Worm (Caenorhabditis elegans): ENCODE measurements around the gene eak-3.

eak-3 gene

DNA sequence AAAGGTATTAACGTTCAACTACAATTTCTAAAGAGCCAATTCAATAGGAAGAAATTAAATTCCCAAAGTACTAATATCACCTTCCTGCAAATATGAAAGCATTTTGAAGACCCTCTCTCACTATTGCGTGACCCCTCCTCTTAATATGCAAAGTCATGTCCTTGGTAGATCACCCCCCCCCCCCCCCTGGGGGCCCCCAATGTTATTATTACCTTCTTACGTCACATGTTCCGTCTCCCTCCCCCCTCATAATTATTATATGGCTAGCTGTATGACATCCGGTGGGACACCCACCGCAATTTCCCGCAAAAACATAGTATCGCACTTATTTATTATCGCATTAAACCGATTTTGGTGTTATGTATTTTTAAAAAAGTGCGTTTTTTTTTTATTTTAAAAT, 14.4 kb downstream of the eak-3 start:
- TF ChIP-seq efl-1 (GFP tag; optimal IDR thresholded peaks at IDR 0.05): no peak

DNA sequence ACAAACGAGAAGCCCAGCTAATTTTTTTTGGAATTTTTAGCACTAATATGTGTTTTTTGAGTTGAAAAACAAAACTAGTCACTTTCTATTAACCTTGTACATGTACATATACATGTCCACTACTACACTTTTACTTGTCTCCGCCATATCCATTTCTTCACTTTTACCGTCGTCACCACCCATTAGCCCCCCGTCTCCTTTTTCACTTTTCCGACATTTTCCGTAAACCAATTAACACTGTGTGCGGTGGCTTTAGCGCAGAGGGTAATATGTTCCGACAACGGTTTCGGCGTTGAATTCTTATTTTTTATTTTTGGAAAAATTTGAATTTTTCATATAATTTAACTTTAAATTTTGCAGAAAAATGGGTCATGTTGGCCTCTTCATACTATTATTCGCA, 24.7 kb downstream of the eak-3 start, which contains the start of gene cdh-12:
TSS of gene cdh-12 (plus strand) at position 365 of the 400 bp plus-strand sequence.
- TF ChIP-seq pha-4 (tag; optimal IDR thresholded peaks at IDR 0.05) (no peak), Y53G8AR.9 (GFP tag; conservative IDR thresholded peaks at IDR 0.05) (no peak), somi-1 (GFP tag; optimal IDR thresholded peaks at IDR 0.05) (no peak), F33H1.4 (GFP tag; IDR thresholded peaks at IDR 0.05) (no peak), Y53F4B.3 (GFP tag; IDR thresholded peaks at IDR 0.05) (no peak)

DNA sequence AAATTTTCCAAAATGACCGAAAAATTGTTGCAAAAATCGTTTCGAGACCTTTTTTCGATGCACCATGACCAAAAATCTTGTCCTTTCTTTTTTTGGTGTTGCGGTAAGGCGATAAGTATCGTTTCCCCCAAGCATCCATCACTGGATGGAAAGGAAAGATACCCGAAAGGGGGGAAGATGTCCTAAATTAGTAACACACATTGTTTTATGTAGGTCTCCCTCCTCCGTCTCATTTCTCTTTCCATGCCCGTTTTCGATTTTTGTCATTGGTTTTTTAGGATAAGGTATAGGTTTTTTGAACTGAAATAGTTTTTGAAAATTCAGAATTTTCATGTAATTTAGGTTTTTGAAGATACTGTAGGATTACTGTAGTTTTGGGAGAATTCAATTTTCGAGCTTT, 26.9 kb downstream of the eak-3 start:
- TF ChIP-seq ceh-27 (GFP tag; optimal IDR thresholded peaks at IDR 0.05): no peak
- TF ChIP-seq F57A8.1 (GFP tag; optimal IDR thresholded peaks at IDR 0.05): no peak
- TF ChIP-seq ZK185.1 (tag; optimal IDR thresholded peaks at IDR 0.05; ENCODE audit: poor library complexity, severe bottlenecking): no peak
- TF ChIP-seq B0019.2 (GFP tag; conservative IDR thresholded peaks at IDR 0.05): no peak
- no peak for TF ChIP-seq sptf-2 (GFP tag; optimal IDR thresholded peaks at IDR 0.05)
- no peak for TF ChIP-seq snpc-1.1 (tag; optimal IDR thresholded peaks at IDR 0.05; ENCODE audit: insufficient read depth)
- no peak for TF ChIP-seq egl-44 (GFP tag; IDR thresholded peaks at IDR 0.05)
- TF ChIP-seq mes-4 (tag; optimal IDR thresholded peaks at IDR 0.05): no peak

DNA sequence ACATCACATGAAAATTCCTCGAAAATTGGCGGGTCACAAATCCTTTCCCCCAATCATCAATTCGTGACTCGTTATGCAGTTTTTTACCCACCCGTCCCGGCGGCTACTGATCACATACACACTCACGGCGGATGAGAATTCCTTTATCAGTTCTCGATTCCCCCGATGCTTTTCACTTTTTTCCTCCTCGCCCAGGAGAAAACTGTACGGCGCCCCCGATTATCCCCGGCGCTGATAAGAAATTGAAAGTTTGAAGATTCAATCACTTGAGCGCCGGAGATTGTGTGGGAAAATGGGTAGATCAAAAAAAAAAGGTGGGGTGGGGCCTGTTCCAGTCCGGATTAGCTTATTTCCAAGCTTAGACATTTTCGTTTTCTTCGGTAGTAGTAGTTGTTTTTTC, 28.5 kb downstream of the eak-3 start:
- TF ChIP-seq hmg-20 (GFP tag; IDR thresholded peaks at IDR 0.05) (no peak), lir-1 (GFP tag; conservative IDR thresholded peaks at IDR 0.05) (no peak), dpff-1 (tag; optimal IDR thresholded peaks at IDR 0.05) (no peak), unc-62 (GFP tag; optimal IDR thresholded peaks at IDR 0.05) (no peak), ceh-27 (GFP tag; optimal IDR thresholded peaks at IDR 0.05) (no peak), K12H6.12 (tag; optimal IDR thresholded peaks at IDR 0.05) (no peak), B0035.1 (tag; optimal IDR thresholded peaks at IDR 0.05) (no peak), Y95B8A.8 (GFP tag; IDR thresholded peaks at IDR 0.05) (no peak), snpc-4 (GFP tag; optimal IDR thresholded peaks at IDR 0.05) (no peak), snpc-4 (tag; optimal IDR thresholded peaks at IDR 0.05) (no peak), egrh-3 (GFP tag; IDR thresholded peaks at IDR 0.05) (no peak), ZK185.1 (tag; optimal IDR thresholded peaks at IDR 0.05; ENCODE audit: poor library complexity, severe bottlenecking) (no peak), sptf-2 (GFP tag; optimal IDR thresholded peaks at IDR 0.05) (no peak), F55B11.4 (tag; optimal IDR thresholded peaks at IDR 0.05; ENCODE audit: borderline replicate concordance, insufficient read depth) (no peak), madf-8 (GFP tag; conservative IDR thresholded peaks at IDR 0.05) (no peak), atf-7 (tag; optimal IDR thresholded peaks at IDR 0.05) (no peak), F22D6.2 (tag; optimal IDR thresholded peaks at IDR 0.05) (no peak), mxl-1 (tag; optimal IDR thresholded peaks at IDR 0.05) (no peak), chd-7 (tag; optimal IDR thresholded peaks at IDR 0.05) (no peak), rcor-1 (GFP tag; IDR thresholded peaks at IDR 0.05) (no peak), bed-1 (GFP tag; IDR thresholded peaks at IDR 0.05) (no peak)

DNA sequence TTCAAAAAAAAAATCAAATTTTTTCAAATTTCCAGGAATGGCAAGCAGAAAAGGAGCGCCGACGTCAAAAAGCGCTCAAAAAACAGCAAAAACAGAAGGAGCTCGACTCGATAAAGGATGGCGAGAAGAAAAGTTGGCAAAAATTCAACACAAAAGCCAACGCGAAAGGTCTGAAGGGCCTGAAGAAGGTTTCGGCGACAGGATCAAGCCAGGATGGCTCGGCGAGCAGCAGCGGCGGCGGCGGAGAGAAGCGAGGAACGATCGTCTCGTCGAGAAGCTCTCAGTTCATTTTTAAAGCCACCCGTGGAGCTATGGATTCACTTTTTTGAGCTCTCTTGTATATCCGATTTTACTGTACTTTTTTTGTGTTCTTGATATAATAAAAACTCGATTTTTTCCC, 31.5 kb downstream of the eak-3 start:
- TF ChIP-seq B0336.3 (GFP tag; IDR thresholded peaks at IDR 0.05) (no peak), F23B12.7 (tag; optimal IDR thresholded peaks at IDR 0.05; ENCODE audit: insufficient read depth) (no peak), ZK185.1 (tag; optimal IDR thresholded peaks at IDR 0.05; ENCODE audit: poor library complexity, severe bottlenecking) (no peak), ceh-79 (tag; optimal IDR thresholded peaks at IDR 0.05) (no peak), F57C9.4 (tag; optimal IDR thresholded peaks at IDR 0.05) (no peak), zfh-2 (GFP tag; conservative IDR thresholded peaks at IDR 0.05) (peak; percentile 70), F55B11.4 (tag; optimal IDR thresholded peaks at IDR 0.05; ENCODE audit: borderline replicate concordance, insufficient read depth) (no peak), hlh-26 (GFP tag; conservative IDR thresholded peaks at IDR 0.05) (no peak), egrh-3 (GFP tag; IDR thresholded peaks at IDR 0.05) (peak; percentile 9; the same call in 1 of the 2 replicates), dox-1 (GFP tag; IDR thresholded peaks at IDR 0.05) (no peak), unc-130 (GFP tag; optimal IDR thresholded peaks at IDR 0.05) (no peak)
